1 fruit fly cellular context compared by ENCODE assay signal in genomic region chr2L:21062611-21063010, dm6.
TF ChIP-seq lines count a peak whose summit lies in the region.

No protein-coding gene starts in this region.

TF ChIP-seq in whole organism, embryonic, 481 proteins besides CTCF, POLR2A, EP300 and RAD21 (continued from another document):
- TF ChIP-seq CG2678 (tag; optimal IDR thresholded peaks at IDR 0.05; lab: Kevin White, UChicago) (peak; percentile 41), abd-A (tag; optimal IDR thresholded peaks at IDR 0.05; lab: Kevin White, UChicago) (peak; percentile 14), twi (tag; optimal IDR thresholded peaks at IDR 0.05; lab: Kevin White, UChicago) (no peak), ci (GFP tag; IDR thresholded peaks at IDR 0.05; lab: Robert Waterston, UW) (peak; percentile 51; the same call in 1 of the 3 replicates), run (tag; optimal IDR thresholded peaks at IDR 0.05; lab: Kevin White, UChicago) (no peak), lab (GFP tag; optimal IDR thresholded peaks at IDR 0.05; lab: Kevin White, UChicago) (peak; percentile 45), aop (GFP tag; IDR thresholded peaks at IDR 0.05; lab: Robert Waterston, UW) (no peak), CG7987 (GFP tag; optimal IDR thresholded peaks at IDR 0.05; lab: Kevin White, UChicago) (peak; percentile 13), caup (GFP tag; optimal IDR thresholded peaks at IDR 0.05; lab: Kevin White, UChicago; ENCODE audit: severe bottlenecking) (peak; percentile 0), wor (GFP tag; IDR thresholded peaks at IDR 0.05; lab: Robert Waterston, UW) (no peak), p53 (GFP tag; optimal IDR thresholded peaks at IDR 0.05; lab: Kevin White, UChicago) (no peak), hbn (GFP tag; IDR thresholded peaks at IDR 0.05; lab: Robert Waterston, UW; ENCODE audit: partially characterized antibody) (no peak), lola (GFP tag; optimal IDR thresholded peaks at IDR 0.05; lab: Kevin White, UChicago) (no peak), CG17568 (GFP tag; optimal IDR thresholded peaks at IDR 0.05; lab: Kevin White, UChicago) (no peak), chinmo (GFP tag; IDR thresholded peaks at IDR 0.05; lab: Robert Waterston, UW; ENCODE audit: partially characterized antibody) (0 out of 4 replicates have a peak, but pooled peaks have one; percentile 63), BtbVII (GFP tag; optimal IDR thresholded peaks at IDR 0.05; lab: Kevin White, UChicago) (peak; percentile 0), z (GFP tag; IDR thresholded peaks at IDR 0.05; lab: Robert Waterston, UW) (no peak), eve (GFP tag; optimal IDR thresholded peaks at IDR 0.05; lab: Kevin White, UChicago) (no peak), HLH54F (GFP tag; optimal IDR thresholded peaks at IDR 0.05; lab: Kevin White, UChicago) (no peak), CG30403 (GFP tag; optimal IDR thresholded peaks at IDR 0.05; lab: Kevin White, UChicago) (no peak), CG10267 (tag; optimal IDR thresholded peaks at IDR 0.05; lab: Kevin White, UChicago) (no peak), CG5245 (GFP tag; optimal IDR thresholded peaks at IDR 0.05; lab: Kevin White, UChicago) (no peak), CG6254 (GFP tag; optimal IDR thresholded peaks at IDR 0.05; lab: Kevin White, UChicago) (no peak), zfh1 (GFP tag; IDR thresholded peaks at IDR 0.05; lab: Robert Waterston, UW) (no peak)
